Fruit fly (Drosophila melanogaster): Measurements from ENCODE around the gene CG15506.

DNA sequence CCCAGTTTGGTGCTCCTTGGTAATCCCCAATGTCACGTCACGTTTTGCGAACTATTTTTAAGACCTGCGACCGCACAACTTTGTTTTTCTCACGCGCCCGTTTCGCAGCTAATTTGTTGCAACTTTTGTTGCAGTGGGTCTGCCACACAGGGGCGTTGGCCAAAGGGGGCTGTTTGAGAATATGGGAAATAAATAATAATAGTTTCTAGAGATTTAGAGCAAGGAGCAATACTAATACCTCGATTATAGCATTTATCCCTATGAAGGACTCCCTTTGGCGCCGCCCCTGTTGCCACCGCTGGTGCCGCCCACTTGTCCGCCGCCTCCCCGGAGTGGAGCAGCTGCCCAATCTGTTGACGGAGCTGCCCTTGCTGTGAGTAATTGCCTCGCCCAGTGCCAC lies 36.8 kb downstream of the CG15506 start:
- TF ChIP-seq Pif1B (GFP tag; optimal IDR thresholded peaks at IDR 0.05) (no peak), rn (GFP tag; IDR thresholded peaks at IDR 0.05) (0 out of 2 replicates have a peak, but pooled peaks have one; percentile 52), Ets98B (GFP tag; IDR thresholded peaks at IDR 0.05) (peak; percentile 87), CG9948 (tag; optimal IDR thresholded peaks at IDR 0.05) (peak; percentile 7), CG34367 (tag; optimal IDR thresholded peaks at IDR 0.05) (no peak), EcR (GFP tag; optimal IDR thresholded peaks at IDR 0.05) (no peak), D1 (tag; optimal IDR thresholded peaks at IDR 0.05) (no peak), fd96Ca (GFP tag; IDR thresholded peaks at IDR 0.05) (peak; percentile 90), Snoo (tag; optimal IDR thresholded peaks at IDR 0.05) (no peak), Pif1A (GFP tag; optimal IDR thresholded peaks at IDR 0.05) (no peak), CG12605 (GFP tag; IDR thresholded peaks at IDR 0.05) (peak; percentile 40; the same call in 1 of the 2 replicates), CG4496 (GFP tag; IDR thresholded peaks at IDR 0.05) (peak; percentile 83), gl (tag; optimal IDR thresholded peaks at IDR 0.05) (no peak), CG17806 (tag; optimal IDR thresholded peaks at IDR 0.05) (no peak)
